Fruit fly (Drosophila melanogaster) whole organism: Measurements from ENCODE around the gene Exo84.

Experiments
- CG8478 ChIP-seq: fragments of >200 bp; optimal IDR thresholded peaks from 2 replicates; lab custom pipeline; 2018; ENCODE audit warnings: inconsistent platforms
- Dll ChIP-seq: fragments of >200 bp; optimal IDR thresholded peaks from 2 replicates; lab custom pipeline; 2017
- EcR ChIP-seq, 2 experiments: fragments of >200 bp; optimal IDR thresholded peaks; 2 replicates each; lab custom pipeline; 2017; ENCODE audit warnings: missing biosample characterization in 2 of 2, missing genetic modification characterization in 2 of 2, missing genetic modification reagents in 2 of 2
- pan ChIP-seq: fragments of >200 bp; optimal IDR thresholded peaks from 2 replicates; lab custom pipeline; 2017
- psq ChIP-seq: fragments of >200 bp; optimal IDR thresholded peaks from 2 replicates; lab custom pipeline; 2017
- usp ChIP-seq: fragments of >200 bp; optimal IDR thresholded peaks from 2 replicates; lab custom pipeline; 2017; ENCODE audit warnings: missing biosample characterization, missing genetic modification characterization, mixed read lengths

Exo84 gene

DNA sequence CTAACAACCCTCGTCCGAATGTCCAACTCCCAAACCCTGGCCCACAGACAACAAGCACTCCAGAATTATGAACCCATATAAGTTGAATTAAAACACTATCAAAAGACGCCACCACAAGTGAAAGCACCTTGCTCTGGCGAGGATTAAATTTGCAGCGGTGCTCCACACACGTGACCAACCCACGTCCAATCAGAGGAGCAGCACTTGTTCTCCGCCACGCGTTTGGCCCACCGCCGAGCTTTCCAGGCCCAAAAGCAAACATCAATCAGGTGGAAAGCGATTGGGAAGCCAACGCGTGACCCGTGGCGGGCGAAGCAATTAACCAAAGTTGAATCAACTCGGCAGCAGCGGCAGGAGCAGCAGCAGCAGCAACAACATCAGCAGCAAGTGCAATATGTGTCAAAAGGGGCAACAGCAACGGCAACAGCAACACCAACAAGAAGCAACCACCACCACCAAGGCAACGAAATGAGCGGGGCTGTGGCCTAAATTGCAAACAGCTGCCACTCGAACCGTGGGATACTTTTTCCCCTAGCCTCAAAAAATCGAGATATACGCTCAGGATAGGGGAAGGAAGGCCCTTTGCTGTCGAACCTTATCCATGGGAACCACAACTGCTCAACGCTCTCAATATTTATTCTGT lies 20.0 kb downstream of the Exo84 start:
- TF ChIP-seq usp (GFP tag; lab: Kevin White, UChicago): no peak
- TF ChIP-seq Dll: no peak
- TF ChIP-seq EcR (GFP tag; optimal IDR thresholded peaks at IDR 0.05; lab: Kevin White, UChicago): no peak
- TF ChIP-seq psq (lab: Kevin White, UChicago): no peak
- no peak for TF ChIP-seq CG8478 (lab: Kevin White, UChicago)
- TF ChIP-seq pan (lab: Kevin White, UChicago): no peak

dm6 chr3R:26030562-26030961 lies 21.5 kb downstream of the Exo84 start:
- TF ChIP-seq psq (lab: Kevin White, UChicago): no peak
- TF ChIP-seq pan (lab: Kevin White, UChicago): no peak
- no peak for TF ChIP-seq Dll
- TF ChIP-seq usp (GFP tag; lab: Kevin White, UChicago): no peak
- no peak for TF ChIP-seq EcR (GFP tag; optimal IDR thresholded peaks at IDR 0.05; lab: Kevin White, UChicago)
- TF ChIP-seq CG8478 (lab: Kevin White, UChicago): no peak

- TF ChIP-seq Dll (peak; percentile 1), pan (lab: Kevin White, UChicago) (no peak)
These were observed 24.2 kb downstream of the Exo84 start for dm6 chr3R:26027903-26028302.

DNA sequence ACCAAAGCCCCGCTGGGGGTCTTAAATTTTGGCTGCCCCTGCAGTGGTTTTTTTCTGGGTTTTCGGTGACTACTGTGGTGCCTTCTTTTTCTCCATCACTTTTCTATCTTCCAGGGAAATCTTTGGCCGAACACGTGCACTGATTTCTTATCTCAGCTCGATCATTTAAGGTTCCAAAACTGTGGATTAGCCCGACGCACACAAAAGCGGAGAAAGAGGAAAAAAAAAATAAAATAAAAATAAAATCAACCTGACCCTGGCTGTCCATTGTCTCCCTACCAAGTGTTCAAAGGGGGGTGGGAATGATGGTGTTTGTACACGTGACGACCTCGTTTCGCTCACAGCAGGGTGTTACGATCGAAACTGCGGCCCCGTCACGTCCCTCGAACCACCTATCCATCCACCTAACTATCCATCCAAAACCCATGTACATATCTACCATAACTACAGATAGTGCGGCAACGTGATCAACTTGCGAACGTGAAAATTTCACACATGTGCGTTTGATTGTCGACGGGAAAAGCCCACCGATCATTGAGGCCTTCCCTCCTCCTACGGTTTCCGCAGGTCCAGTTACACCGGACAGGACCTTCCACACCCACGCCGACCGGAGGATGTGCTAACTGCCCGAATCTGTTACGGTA lies 25.3 kb downstream of the Exo84 start:
- no peak for TF ChIP-seq EcR (GFP tag; optimal IDR thresholded peaks at IDR 0.05; lab: Kevin White, UChicago)
- TF ChIP-seq CG8478 (lab: Kevin White, UChicago): no peak
- TF ChIP-seq Dll: no peak
- TF ChIP-seq psq (lab: Kevin White, UChicago): no peak
- no peak for TF ChIP-seq usp (GFP tag; lab: Kevin White, UChicago)
- TF ChIP-seq pan (lab: Kevin White, UChicago): no peak

DNA sequence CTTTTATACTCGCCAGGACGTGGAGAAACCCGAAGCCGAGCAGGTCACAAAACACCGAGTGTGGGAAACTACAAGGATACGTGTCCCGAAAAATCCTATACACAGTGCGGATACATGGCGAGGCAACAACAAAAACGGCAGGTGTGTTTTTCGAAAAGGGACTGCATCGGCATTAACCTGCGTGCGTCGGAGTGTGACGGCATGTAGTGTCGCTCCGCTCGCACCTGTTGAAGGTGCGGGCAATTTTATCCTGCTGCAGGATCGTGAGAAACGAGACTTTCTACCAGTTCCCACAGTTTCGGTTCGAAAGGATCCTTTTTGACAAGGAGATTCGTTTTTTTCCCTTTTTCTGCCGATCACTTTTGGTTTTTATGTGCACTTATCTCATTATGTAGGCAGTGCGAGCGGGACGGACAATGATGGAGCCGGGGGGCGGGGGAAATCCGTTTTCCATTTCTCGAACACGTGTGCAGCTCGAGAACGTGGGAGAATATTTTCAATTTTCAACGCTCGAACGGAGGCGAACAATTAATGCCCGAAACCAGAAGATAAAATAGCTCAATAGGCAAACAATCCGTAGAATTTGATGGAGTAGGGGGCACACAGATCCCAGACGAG lies 27.4 kb downstream of the Exo84 start:
- TF ChIP-seq usp (GFP tag; lab: Kevin White, UChicago): no peak
- TF ChIP-seq EcR (GFP tag; optimal IDR thresholded peaks at IDR 0.05; lab: Kevin White, UChicago): no peak
- TF ChIP-seq pan (lab: Kevin White, UChicago): no peak
- no peak for TF ChIP-seq CG8478 (lab: Kevin White, UChicago)
- TF ChIP-seq Dll: no peak
- no peak for TF ChIP-seq psq (lab: Kevin White, UChicago)

dm6 chr3R:26023252-26023651 lies 28.8 kb downstream of the Exo84 start:
- TF ChIP-seq EcR (GFP tag; optimal IDR thresholded peaks at IDR 0.05; lab: Kevin White, UChicago) (no peak), Dll (no peak), psq (lab: Kevin White, UChicago) (no peak), usp (GFP tag; lab: Kevin White, UChicago) (no peak), CG8478 (lab: Kevin White, UChicago) (no peak), pan (lab: Kevin White, UChicago) (no peak)

dm6 chr3R:26021195-26021914 lies 30.7 kb downstream of the Exo84 start:
- no peak for TF ChIP-seq pan (lab: Kevin White, UChicago)
- no peak for TF ChIP-seq CG8478 (lab: Kevin White, UChicago)
- peak; percentile 62 for TF ChIP-seq Dll

dm6 chr3R:26020244-26021171 lies 31.5 kb downstream of the Exo84 start:
- no peak for TF ChIP-seq pan (lab: Kevin White, UChicago)
- no peak for TF ChIP-seq CG8478 (lab: Kevin White, UChicago)
- TF ChIP-seq psq (lab: Kevin White, UChicago): no peak
- TF ChIP-seq EcR (GFP tag; optimal IDR thresholded peaks at IDR 0.05; lab: Kevin White, UChicago): no peak
- peak; percentile 72 for TF ChIP-seq Dll

- TF ChIP-seq usp (GFP tag; lab: Kevin White, UChicago) (no peak), EcR (GFP tag; optimal IDR thresholded peaks at IDR 0.05; lab: Kevin White, UChicago) (no peak), CG8478 (lab: Kevin White, UChicago) (no peak), Dll (no peak), pan (lab: Kevin White, UChicago) (no peak), psq (lab: Kevin White, UChicago) (no peak)
These were observed 32.8 kb downstream of the Exo84 start for dm6 chr3R:26019232-26019631.

- TF ChIP-seq pan (lab: Kevin White, UChicago): no peak
- peak in 1 of 2 experiments; percentile 36 for TF ChIP-seq EcR (GFP tag; optimal IDR thresholded peaks at IDR 0.05; lab: Kevin White, UChicago)
These were observed 34.0 kb downstream of the Exo84 start for dm6 chr3R:26017771-26018731.
